Fruit fly (Drosophila melanogaster): ENCODE measurements around the gene CG15715.

DNA sequence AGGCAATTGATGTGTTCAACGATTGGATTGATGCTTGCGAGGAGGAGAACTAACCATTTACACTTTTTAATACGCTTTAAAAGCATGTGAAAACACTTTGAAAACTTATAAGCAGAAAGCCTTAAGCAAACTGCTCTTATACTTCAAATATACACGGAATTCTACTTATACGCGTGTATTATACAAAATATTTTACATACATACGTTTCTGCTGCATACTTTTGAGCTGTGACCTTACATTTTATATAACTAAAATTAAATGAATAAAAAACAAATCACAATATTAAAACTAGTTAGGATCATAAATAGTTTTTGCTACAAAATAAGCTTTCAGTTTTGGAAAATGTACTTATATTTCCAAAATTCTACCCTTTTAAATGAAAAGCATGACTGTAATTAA is 28.6 kb downstream of the CG15715 start:
- TF ChIP-seq lmd (GFP tag; IDR thresholded peaks at IDR 0.05) (no peak), CG4424 (GFP tag; optimal IDR thresholded peaks at IDR 0.05) (no peak), Sox100B (GFP tag; optimal IDR thresholded peaks at IDR 0.05) (no peak), ttk (GFP tag; IDR thresholded peaks at IDR 0.05) (no peak), CG8089 (GFP tag; optimal IDR thresholded peaks at IDR 0.05) (no peak), CG16813 (GFP tag; IDR thresholded peaks at IDR 0.05; ENCODE audit: partially characterized antibody) (no peak), CG10274 (GFP tag; optimal IDR thresholded peaks at IDR 0.05) (no peak), CG30431 (GFP tag; optimal IDR thresholded peaks at IDR 0.05) (no peak), wek (GFP tag; optimal IDR thresholded peaks at IDR 0.05) (no peak)

All from whole organism, embryonic.